Worm (Caenorhabditis elegans) whole organism, young adult: ENCODE measurements around the gene T28A8.8.

Source experiments
- B0261.1 ChIP-seq: sonication (generic microtip); optimal IDR thresholded peaks from 2 replicates; lab custom pipeline; 2016; ENCODE audit warnings: mild to moderate bottlenecking, missing genetic modification characterization, moderate library complexity, missing compliant biosample characterization
- C17E4.6 ChIP-seq: fragments of 200-800 bp; sonication (Bioruptor generic); IDR thresholded peaks from 2 replicates; pipeline ENCODE4 v1.3.6; 2022; ENCODE audit warnings: missing genetic modification reagents, missing genetic modification characterization, missing compliant biosample characterization
- D2030.7 ChIP-seq: fragments of 200-800 bp; sonication (Bioruptor generic); IDR thresholded peaks from 2 replicates; pipeline ENCODE4 v1.3.6; 2022; ENCODE audit warnings: missing genetic modification reagents, missing genetic modification characterization, missing compliant biosample characterization
- F22D6.2 ChIP-seq: sonication (generic microtip); optimal IDR thresholded peaks from 2 replicates; lab custom pipeline; 2016; ENCODE audit warnings: mild to moderate bottlenecking, missing genetic modification characterization, missing compliant biosample characterization
- F49E8.2 ChIP-seq: sonication (generic microtip); optimal IDR thresholded peaks from 3 replicates; lab custom pipeline; 2017; ENCODE audit warnings: missing genetic modification characterization, mild to moderate bottlenecking, missing compliant biosample characterization, antibody characterized with exemption, moderate library complexity; ENCODE audit not compliant: insufficient read depth
- K12H6.12 ChIP-seq: fragments of 200-800 bp; sonication (Bioruptor generic); optimal IDR thresholded peaks from 2 replicates; lab custom pipeline; 2018; ENCODE audit warnings: mild to moderate bottlenecking, missing genetic modification characterization, missing compliant biosample characterization
- T07F8.4 ChIP-seq: sonication (generic microtip); optimal IDR thresholded peaks from 2 replicates; lab custom pipeline; 2016; ENCODE audit warnings: mild to moderate bottlenecking, missing genetic modification characterization, moderate library complexity, missing compliant biosample characterization
- Y53G8AR.9 ChIP-seq: fragments of 200-800 bp; sonication (Bioruptor generic); conservative IDR thresholded peaks from 2 replicates; pipeline ENCODE4 v1.3.6; 2022; ENCODE audit warnings: missing genetic modification reagents, missing genetic modification characterization, missing compliant biosample characterization
- ZK185.1 ChIP-seq: sonication (generic microtip); optimal IDR thresholded peaks from 2 replicates; lab custom pipeline; 2016; ENCODE audit warnings: mild to moderate bottlenecking, missing genetic modification characterization, missing compliant biosample characterization; ENCODE audit not compliant: poor library complexity, severe bottlenecking
- akir-1 ChIP-seq: fragments of 200-800 bp; sonication (Bioruptor generic); optimal IDR thresholded peaks from 2 replicates; lab custom pipeline; 2018; ENCODE audit warnings: mild to moderate bottlenecking, missing genetic modification characterization, moderate library complexity, missing compliant biosample characterization
- aptf-2 ChIP-seq: fragments of 200-800 bp; sonication (Bioruptor generic); conservative IDR thresholded peaks from 2 replicates; pipeline ENCODE4 v1.3.6; 2022; ENCODE audit warnings: missing genetic modification reagents, missing genetic modification characterization, missing compliant biosample characterization
- atf-7 ChIP-seq: sonication (generic microtip); optimal IDR thresholded peaks from 2 replicates; lab custom pipeline; 2017; ENCODE audit warnings: mild to moderate bottlenecking, missing genetic modification characterization, missing compliant biosample characterization
- athp-1 ChIP-seq: sonication (generic microtip); optimal IDR thresholded peaks from 2 replicates; lab custom pipeline; 2017; ENCODE audit warnings: mild to moderate bottlenecking, missing genetic modification characterization, missing compliant biosample characterization
- attf-5 ChIP-seq: fragments of 200-800 bp; sonication (Bioruptor generic); optimal IDR thresholded peaks from 2 replicates; lab custom pipeline; 2018; ENCODE audit warnings: mild to moderate bottlenecking, missing genetic modification characterization, missing compliant biosample characterization
- ccch-3 ChIP-seq: fragments of 200-800 bp; sonication (Bioruptor generic); optimal IDR thresholded peaks from 2 replicates; lab custom pipeline; 2018; ENCODE audit warnings: mild to moderate bottlenecking, missing genetic modification characterization, missing compliant biosample characterization
- cebp-1 ChIP-seq, 2 experiments: fragments of 200-800 bp in 1 of 2; sonication (Bioruptor generic) in 1 of 2; sonication (generic microtip) in 1 of 2; IDR thresholded peaks in 1 of 2; optimal IDR thresholded peaks in 1 of 2; 2 replicates each; pipeline versions ENCODE4 v1.3.6 to Lab custom; 2017 to 2022; ENCODE audit warnings: missing compliant biosample characterization in 2 of 2, missing genetic modification characterization in 2 of 2, mild to moderate bottlenecking in 1 of 2, missing genetic modification reagents in 1 of 2, moderate library complexity in 1 of 2
- ceh-79 ChIP-seq: sonication (generic microtip); optimal IDR thresholded peaks from 2 replicates; lab custom pipeline; 2017; ENCODE audit warnings: mild to moderate bottlenecking, missing genetic modification characterization, missing compliant biosample characterization
- ceh-91 ChIP-seq: fragments of 200-800 bp; sonication (Bioruptor generic); IDR thresholded peaks from 2 replicates; pipeline ENCODE4 v1.3.6; 2022; ENCODE audit warnings: missing genetic modification reagents, missing genetic modification characterization, missing compliant biosample characterization
- dpl-1 ChIP-seq: fragments of 150-350 bp; optimal IDR thresholded peaks from 2 replicates; lab custom pipeline; 2014; ENCODE audit warnings: missing biosample characterization, missing genetic modification reagents, missing genetic modification characterization
- gei-17 ChIP-seq: fragments of 200-800 bp; sonication (Bioruptor generic); optimal IDR thresholded peaks from 2 replicates; lab custom pipeline; 2018; ENCODE audit warnings: mild to moderate bottlenecking, missing genetic modification characterization, missing compliant biosample characterization
- hlh-12 ChIP-seq: sonication (generic microtip); optimal IDR thresholded peaks from 2 replicates; lab custom pipeline; 2016; ENCODE audit warnings: missing genetic modification characterization, missing compliant biosample characterization
- lin-54 ChIP-seq: fragments of 200-800 bp; sonication (Bioruptor generic); optimal IDR thresholded peaks from 2 replicates; lab custom pipeline; 2018; ENCODE audit warnings: mild to moderate bottlenecking, missing genetic modification characterization, missing compliant biosample characterization
- madf-6 ChIP-seq: fragments of 200-800 bp; sonication (Bioruptor generic); IDR thresholded peaks from 2 replicates; pipeline ENCODE4 v1.3.6; 2022; ENCODE audit warnings: missing genetic modification reagents, missing genetic modification characterization, missing compliant biosample characterization
- mcd-1 ChIP-seq: fragments of 200-800 bp; sonication (Bioruptor generic); IDR thresholded peaks from 2 replicates; pipeline ENCODE4 v1.3.6; 2022; ENCODE audit warnings: missing genetic modification reagents, missing genetic modification characterization, missing compliant biosample characterization
- mel-28 ChIP-seq: sonication (generic microtip); optimal IDR thresholded peaks from 2 replicates; lab custom pipeline; 2016; ENCODE audit warnings: borderline replicate concordance, mild to moderate bottlenecking, missing genetic modification characterization, missing compliant biosample characterization
- nfya-2 ChIP-seq: fragments of 200-800 bp; sonication (Bioruptor generic); IDR thresholded peaks from 2 replicates; pipeline ENCODE4 v1.3.6; 2022; ENCODE audit warnings: missing genetic modification reagents, missing genetic modification characterization, missing compliant biosample characterization
- nhr-80 ChIP-seq: sonication (generic microtip); optimal IDR thresholded peaks from 2 replicates; lab custom pipeline; 2016; ENCODE audit warnings: missing genetic modification characterization, missing compliant biosample characterization
- rec-8 ChIP-seq, 2 experiments: sonication (generic microtip); optimal IDR thresholded peaks; 2 replicates each; lab custom pipeline; 2016; ENCODE audit warnings: mild to moderate bottlenecking in 2 of 2, missing genetic modification characterization in 2 of 2, missing genetic modification reagents in 2 of 2, missing genotype in 2 of 2, missing biosample characterization in 1 of 2, missing compliant biosample characterization in 1 of 2, moderate library complexity in 1 of 2
- sdz-38 ChIP-seq: sonication (generic microtip); optimal IDR thresholded peaks from 2 replicates; lab custom pipeline; 2016; ENCODE audit warnings: missing genotype, missing genetic modification characterization, missing compliant biosample characterization
- snpc-1.3 ChIP-seq: sonication (generic microtip); optimal IDR thresholded peaks from 2 replicates; lab custom pipeline; 2017; ENCODE audit warnings: missing genetic modification characterization, mild to moderate bottlenecking, missing compliant biosample characterization, antibody characterized with exemption, moderate library complexity, missing genotype, missing genetic modification reagents; ENCODE audit not compliant: insufficient read depth
- snpc-3.4 ChIP-seq: sonication (generic microtip); optimal IDR thresholded peaks from 2 replicates; lab custom pipeline; 2017; ENCODE audit warnings: missing genetic modification characterization, mild to moderate bottlenecking, missing compliant biosample characterization, antibody characterized with exemption, moderate library complexity, missing genotype, missing genetic modification reagents
- tbx-9 ChIP-seq: sonication (generic microtip); optimal IDR thresholded peaks from 2 replicates; lab custom pipeline; 2016; ENCODE audit warnings: borderline replicate concordance, missing genetic modification characterization, inconsistent platforms, missing compliant biosample characterization
- zim-3 ChIP-seq: sonication (generic microtip); optimal IDR thresholded peaks from 2 replicates; lab custom pipeline; 2017; ENCODE audit warnings: mild to moderate bottlenecking, missing genetic modification characterization, moderate library complexity, missing compliant biosample characterization
- ztf-28 ChIP-seq: fragments of 200-800 bp; sonication (Bioruptor generic); IDR thresholded peaks from 2 replicates; pipeline ENCODE4 v1.3.6; 2022; ENCODE audit warnings: missing genetic modification reagents, missing genetic modification characterization, missing compliant biosample characterization
- ztf-3 ChIP-seq: fragments of 200-800 bp; sonication (Bioruptor generic); optimal IDR thresholded peaks from 2 replicates; lab custom pipeline; 2018; ENCODE audit warnings: mild to moderate bottlenecking, missing genetic modification characterization, missing compliant biosample characterization

The T28A8.8 gene

ce11 chrIII:13502513-13502912, at the start of gene T28A8.8:
T28A8.8 (plus strand) TSS chrIII:13502813.
- TF ChIP-seq T07F8.4 (tag; lab: Kevin White, UChicago) (no peak), D2030.7 (no peak), aptf-2 (GFP tag; lab: Robert Waterston, UW) (no peak), nfya-2 (GFP tag; lab: Robert Waterston, UW) (no peak), ceh-91 (GFP tag; lab: Robert Waterston, UW) (no peak), attf-5 (GFP tag; lab: Kevin White, UChicago) (no peak), mel-28 (tag; lab: Kevin White, UChicago) (no peak), akir-1 (GFP tag; lab: Kevin White, UChicago) (no peak), K12H6.12 (tag; lab: Kevin White, UChicago) (no peak), ccch-3 (GFP tag; lab: Kevin White, UChicago) (no peak), Y53G8AR.9 (GFP tag; lab: Robert Waterston, UW) (no peak), F22D6.2 (tag; lab: Kevin White, UChicago) (no peak), lin-54 (GFP tag; lab: Kevin White, UChicago) (no peak), gei-17 (no peak), snpc-3.4 (tag; lab: Kevin White, UChicago) (no peak)

DNA sequence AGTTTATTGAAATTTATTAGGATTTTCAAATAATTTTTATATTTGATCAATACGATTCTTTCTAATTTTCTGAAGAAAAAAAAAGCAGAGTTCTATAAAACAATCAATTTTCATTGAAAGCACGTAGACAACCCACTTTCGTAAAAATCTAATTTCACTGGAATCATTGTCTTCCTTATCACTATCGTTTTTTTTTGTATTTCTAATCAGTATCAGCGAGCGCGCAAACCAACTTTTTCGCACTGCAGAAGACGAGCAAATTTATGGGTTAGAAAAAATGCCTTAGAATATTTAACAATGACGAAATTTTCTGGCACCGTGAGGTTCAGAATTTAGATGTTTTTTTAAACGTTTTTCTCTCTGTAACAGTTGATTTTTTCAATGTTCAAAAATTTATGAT, 49.8 kb upstream of the T28A8.8 start:
- TF ChIP-seq nhr-80 (tag; lab: Kevin White, UChicago): peak; percentile 47
- TF ChIP-seq snpc-1.3: no peak

DNA sequence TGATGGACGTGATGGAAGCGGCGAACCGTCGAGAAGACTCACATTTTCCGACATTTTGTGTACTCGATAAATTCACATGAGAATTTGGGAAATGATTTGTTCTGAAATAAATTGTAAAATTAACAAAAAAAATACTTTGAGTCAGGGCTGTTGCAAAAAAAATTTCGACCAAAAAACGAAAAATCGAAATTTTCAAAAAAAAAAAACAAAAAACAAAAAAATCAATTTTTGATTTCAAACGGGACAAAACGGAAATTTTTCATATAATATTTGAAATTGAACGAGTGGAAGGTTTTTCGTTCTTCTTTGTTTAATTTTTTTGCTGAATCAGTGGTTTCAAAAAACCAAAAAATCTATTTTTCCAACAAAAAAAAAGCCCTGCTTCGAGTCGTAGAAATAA, 47.4 kb upstream of the T28A8.8 start, which contains the start of gene cua-1:
cua-1 (minus strand) TSS at position 101 of the 400 bp plus-strand sequence.
- TF ChIP-seq hlh-12 (tag; lab: Kevin White, UChicago) (no peak), C17E4.6 (GFP tag; lab: Robert Waterston, UW) (no peak)

DNA sequence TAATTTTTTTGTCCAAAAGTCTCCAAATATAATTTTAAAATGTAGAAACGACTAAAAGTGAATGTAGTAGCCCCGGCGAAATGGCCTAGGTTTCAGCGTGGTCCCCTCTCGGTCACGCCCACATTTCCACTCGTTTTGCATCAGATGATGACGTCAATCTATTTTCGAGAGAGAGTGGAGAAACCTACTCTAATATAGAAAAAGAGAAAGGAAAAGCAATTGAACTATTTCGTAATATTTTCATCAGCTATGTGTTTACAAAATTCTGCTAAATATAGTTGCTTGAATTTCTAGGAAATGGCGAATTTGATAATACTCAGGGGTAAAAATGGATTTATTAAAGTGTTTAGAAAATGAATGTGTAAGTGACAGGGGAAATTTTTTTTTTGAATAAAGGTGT, 46.8 kb upstream of the T28A8.8 start:
- TF ChIP-seq rec-8 (tag; optimal IDR thresholded peaks at IDR 0.05; lab: Kevin White, UChicago) (no peak), cebp-1 (GFP tag; IDR thresholded peaks at IDR 0.05; lab: Robert Waterston, UW) (0 out of 2 replicates have a peak, but pooled peaks have one; percentile 11), cebp-1 (tag; optimal IDR thresholded peaks at IDR 0.05; lab: Kevin White, UChicago) (peak; percentile 89), atf-7 (peak; percentile 13)
- TF ChIP-seq, all 124 proteins: peak for 2

- TF ChIP-seq Y53G8AR.9 (GFP tag; lab: Robert Waterston, UW) (0 out of 2 replicates have a peak, but pooled peaks have one; percentile 26), ZK185.1 (tag; lab: Kevin White, UChicago) (no peak), ztf-3 (no peak), lin-54 (GFP tag; lab: Kevin White, UChicago) (peak; percentile 25)
These were observed 45.3 kb upstream of the T28A8.8 start for ce11 chrIII:13457305-13457704.

- no peak for TF ChIP-seq ztf-28 (GFP tag; lab: Robert Waterston, UW)
- no peak for TF ChIP-seq zim-3 (tag; lab: Kevin White, UChicago)
- TF ChIP-seq aptf-2 (GFP tag; lab: Robert Waterston, UW): no peak
- TF ChIP-seq dpl-1 (GFP tag; lab: Kevin White, UChicago): no peak
- no peak for TF ChIP-seq mcd-1 (GFP tag; lab: Robert Waterston, UW)
- no peak for TF ChIP-seq madf-6 (GFP tag; lab: Robert Waterston, UW)
- no peak for TF ChIP-seq B0261.1 (tag; lab: Kevin White, UChicago)
- no peak for TF ChIP-seq ztf-3
- TF ChIP-seq F49E8.2 (tag; lab: Kevin White, UChicago): no peak
- no peak for TF ChIP-seq sdz-38 (tag; lab: Kevin White, UChicago)
- no peak for TF ChIP-seq ceh-79 (tag; lab: Kevin White, UChicago)
- TF ChIP-seq tbx-9 (tag; lab: Kevin White, UChicago): no peak
- TF ChIP-seq athp-1 (tag; lab: Kevin White, UChicago): no peak
These were observed 43.5 kb upstream of the T28A8.8 start, which contains the start of gene tag-164 for ce11 chrIII:13458978-13459596. tag-164 (plus strand) TSS chrIII:13459546.
